Fruit fly (Drosophila melanogaster) whole organism, pupa: ENCODE data around the gene CG42460.
A peak's percentile ranks its signal among the peaks of the same experiment; 100 is the strongest.

Source experiments
- CG10348 ChIP-seq: fragments of 200-800 bp; sonication (Bioruptor generic); IDR thresholded peaks from 2 replicates; pipeline ENCODE4 v1.3.6; 2022; ENCODE audit warnings: missing biosample characterization, missing genetic modification characterization
- CG12605 ChIP-seq: fragments of 200-800 bp; sonication (Bioruptor generic); IDR thresholded peaks from 2 replicates; pipeline ENCODE4 v1.3.6; 2022; ENCODE audit warnings: missing biosample characterization, missing genetic modification characterization
- CG13204 ChIP-seq: fragments of 200-800 bp; sonication (Bioruptor generic); optimal IDR thresholded peaks from 2 replicates; lab custom pipeline; 2018; ENCODE audit warnings: missing biosample characterization, mild to moderate bottlenecking, missing genetic modification characterization, moderate library complexity
- CG14655 ChIP-seq: fragments of 200-800 bp; sonication (Bioruptor generic); optimal IDR thresholded peaks from 3 replicates; lab custom pipeline; 2017; ENCODE audit warnings: mild to moderate bottlenecking, missing biosample characterization, missing genetic modification reagents, missing genetic modification characterization
- CG15710 ChIP-seq: fragments of 200-800 bp; sonication (Bioruptor generic); optimal IDR thresholded peaks from 2 replicates; lab custom pipeline; 2018; ENCODE audit warnings: missing biosample characterization, mild to moderate bottlenecking, missing genetic modification characterization, moderate library complexity
- CG17806 ChIP-seq: fragments of 200-800 bp; sonication (Bioruptor generic); optimal IDR thresholded peaks from 2 replicates; lab custom pipeline; 2018; ENCODE audit warnings: missing biosample characterization, mild to moderate bottlenecking, missing genetic modification characterization, moderate library complexity
- CG32121 ChIP-seq: fragments of 200-800 bp; sonication (Bioruptor generic); IDR thresholded peaks from 2 replicates; pipeline ENCODE4 v1.3.6; 2022; ENCODE audit warnings: missing biosample characterization, missing genetic modification characterization
- CG34367 ChIP-seq: fragments of 200-800 bp; sonication (Bioruptor generic); optimal IDR thresholded peaks from 2 replicates; lab custom pipeline; 2018; ENCODE audit warnings: missing biosample characterization, mild to moderate bottlenecking, missing genetic modification characterization
- CG4496 ChIP-seq: fragments of 200-800 bp; sonication (Bioruptor generic); IDR thresholded peaks from 3 replicates; pipeline ENCODE4 v1.3.6; 2022; ENCODE audit warnings: missing biosample characterization, missing genetic modification characterization
- CG8159 ChIP-seq: fragments of 200-800 bp; sonication (Bioruptor generic); optimal IDR thresholded peaks from 3 replicates; lab custom pipeline; 2018; ENCODE audit warnings: missing biosample characterization, mild to moderate bottlenecking, missing genetic modification characterization, moderate library complexity
- CG8301 ChIP-seq: fragments of 200-800 bp; sonication (Bioruptor generic); optimal IDR thresholded peaks from 2 replicates; lab custom pipeline; 2018; ENCODE audit warnings: missing biosample characterization, mild to moderate bottlenecking, missing genetic modification characterization
- CG9948 ChIP-seq: fragments of 200-800 bp; sonication (Bioruptor generic); optimal IDR thresholded peaks from 2 replicates; lab custom pipeline; 2018; ENCODE audit warnings: missing biosample characterization, mild to moderate bottlenecking, missing genetic modification characterization, moderate library complexity
- D1 ChIP-seq: fragments of 200-800 bp; sonication (Bioruptor generic); optimal IDR thresholded peaks from 2 replicates; lab custom pipeline; 2018; ENCODE audit warnings: missing biosample characterization, mild to moderate bottlenecking, missing genetic modification characterization, moderate library complexity
- EcR ChIP-seq: fragments of 200-800 bp; sonication (Bioruptor generic); optimal IDR thresholded peaks from 3 replicates; lab custom pipeline; 2019; ENCODE audit warnings: missing biosample characterization, missing genetic modification characterization, mild to moderate bottlenecking, moderate library complexity, missing genetic modification reagents
- Ets98B ChIP-seq: fragments of 200-800 bp; sonication (Bioruptor generic); IDR thresholded peaks from 2 replicates; pipeline ENCODE4 v1.3.6; 2022; ENCODE audit warnings: missing biosample characterization, missing genetic modification characterization
- Pif1A ChIP-seq: fragments of 200-800 bp; sonication (Bioruptor generic); optimal IDR thresholded peaks from 3 replicates; lab custom pipeline; 2016; ENCODE audit warnings: missing biosample characterization, missing genetic modification characterization
- Pif1B ChIP-seq: fragments of 200-800 bp; sonication (Bioruptor generic); optimal IDR thresholded peaks from 3 replicates; lab custom pipeline; 2016; ENCODE audit warnings: missing biosample characterization, missing genetic modification characterization
- Snoo ChIP-seq: fragments of 200-800 bp; sonication (Bioruptor generic); optimal IDR thresholded peaks from 3 replicates; lab custom pipeline; 2017; ENCODE audit warnings: missing biosample characterization, mild to moderate bottlenecking, missing genetic modification characterization, inconsistent platforms
- fd96Ca ChIP-seq: fragments of 200-800 bp; sonication (Bioruptor generic); IDR thresholded peaks from 3 replicates; pipeline ENCODE4 v1.3.6; 2022; ENCODE audit warnings: missing biosample characterization, missing genetic modification characterization
- gl ChIP-seq: fragments of 200-800 bp; sonication (Bioruptor generic); optimal IDR thresholded peaks from 2 replicates; lab custom pipeline; 2018; ENCODE audit warnings: missing biosample characterization, mild to moderate bottlenecking, missing genetic modification characterization
- rn ChIP-seq: fragments of 200-800 bp; sonication (Bioruptor generic); IDR thresholded peaks from 2 replicates; pipeline ENCODE4 v1.3.6; 2022; ENCODE audit warnings: missing biosample characterization, missing genetic modification characterization

Gene CG42460

dm6 chr2L:3407722-3408121, 19.4 kb upstream of the CG42460 start:
- TF ChIP-seq CG8159 (tag; lab: Kevin White, UChicago) = no peak
- TF ChIP-seq Ets98B (GFP tag; lab: Robert Waterston, UW) = no peak
- TF ChIP-seq CG15710 (tag; lab: Kevin White, UChicago) = no peak
- no peak for TF ChIP-seq CG9948 (tag; lab: Kevin White, UChicago)
- no peak for TF ChIP-seq fd96Ca
- TF ChIP-seq CG32121 (GFP tag; lab: Robert Waterston, UW) = no peak
- TF ChIP-seq Snoo (tag; lab: Kevin White, UChicago) = no peak
- TF ChIP-seq, all 21 proteins: peak for 0

dm6 chr2L:3397594-3398073, 9.3 kb upstream of the CG42460 start, which contains the start of gene CG34175:
Gene CG34175, plus strand, starts transcription at chr2L:3398023.
- TF ChIP-seq rn (GFP tag; lab: Robert Waterston, UW) (no peak), Pif1A (GFP tag; lab: Kevin White, UChicago) (no peak), CG10348 (no peak), Snoo (tag; lab: Kevin White, UChicago) (no peak), CG8159 (tag; lab: Kevin White, UChicago) (no peak), CG12605 (GFP tag; lab: Robert Waterston, UW) (no peak), CG32121 (GFP tag; lab: Robert Waterston, UW) (no peak), CG34367 (tag; lab: Kevin White, UChicago) (no peak), CG4496 (no peak), Ets98B (GFP tag; lab: Robert Waterston, UW) (no peak), CG9948 (tag; lab: Kevin White, UChicago) (no peak)
- TF ChIP-seq, all 21 proteins: peak for 0

dm6 chr2L:3387643-3388042, 653 bp downstream of the CG42460 start, which contains the start of gene Sfp23F:
Gene Sfp23F, minus strand, starts transcription at chr2L:3387743.
- no peak for TF ChIP-seq Ets98B (GFP tag; lab: Robert Waterston, UW)
- TF ChIP-seq CG8159 (tag; lab: Kevin White, UChicago) = no peak
- no peak for TF ChIP-seq CG14655 (GFP tag; lab: Kevin White, UChicago)
- no peak for TF ChIP-seq CG32121 (GFP tag; lab: Robert Waterston, UW)
- no peak for TF ChIP-seq fd96Ca
- TF ChIP-seq Pif1A (GFP tag; lab: Kevin White, UChicago) = no peak
- TF ChIP-seq CG15710 (tag; lab: Kevin White, UChicago) = no peak

- TF ChIP-seq fd96Ca = peak; percentile 76
- TF ChIP-seq CG17806 (tag; lab: Kevin White, UChicago) = peak; percentile 59
- peak; percentile 42 for TF ChIP-seq Ets98B (GFP tag; lab: Robert Waterston, UW)
- no peak for TF ChIP-seq EcR (GFP tag; lab: Kevin White, UChicago)
- peak; percentile 65 for TF ChIP-seq CG14655 (GFP tag; lab: Kevin White, UChicago)
- no peak for TF ChIP-seq gl (tag; lab: Kevin White, UChicago)
- no peak for TF ChIP-seq D1 (tag; lab: Kevin White, UChicago)
- peak; percentile 61 for TF ChIP-seq CG15710 (tag; lab: Kevin White, UChicago)
- no peak for TF ChIP-seq Pif1B
- peak; percentile 56; the same call in 1 of the 2 replicates for TF ChIP-seq CG32121 (GFP tag; lab: Robert Waterston, UW)
- TF ChIP-seq CG8301 (tag; lab: Kevin White, UChicago) = peak; percentile 59
- TF ChIP-seq CG9948 (tag; lab: Kevin White, UChicago) = peak; percentile 62
- no peak for TF ChIP-seq CG13204
- no peak for TF ChIP-seq CG12605 (GFP tag; lab: Robert Waterston, UW)
- peak; percentile 62 for TF ChIP-seq rn (GFP tag; lab: Robert Waterston, UW)
- no peak for TF ChIP-seq Snoo (tag; lab: Kevin White, UChicago)
- TF ChIP-seq CG4496 = peak; percentile 67
- TF ChIP-seq Pif1A (GFP tag; lab: Kevin White, UChicago) = peak; percentile 54
- TF ChIP-seq CG10348 = 0 out of 2 replicates have a peak, but pooled peaks have one; percentile 14
- TF ChIP-seq CG8159 (tag; lab: Kevin White, UChicago) = peak; percentile 67
- peak; percentile 35 for TF ChIP-seq CG34367 (tag; lab: Kevin White, UChicago)
Observed at dm6 chr2L:3376684-3377086, 11.6 kb downstream of the CG42460 start, which contains the start of the genes CG9662 and Ptpa. Gene CG9662, minus strand, starts transcription at chr2L:3376737. Gene Ptpa, plus strand, starts transcription at chr2L:3377002.

dm6 chr2L:3375611-3376010, 12.7 kb downstream of the CG42460 start, which contains the start of gene CG15412:
Gene CG15412, minus strand, starts transcription at chr2L:3375711.
- TF ChIP-seq Ets98B (GFP tag; lab: Robert Waterston, UW) (no peak), rn (GFP tag; lab: Robert Waterston, UW) (no peak), D1 (tag; lab: Kevin White, UChicago) (no peak), Pif1A (GFP tag; lab: Kevin White, UChicago) (no peak), CG10348 (no peak), CG8159 (tag; lab: Kevin White, UChicago) (no peak), CG8301 (tag; lab: Kevin White, UChicago) (no peak), CG32121 (GFP tag; lab: Robert Waterston, UW) (no peak), Snoo (tag; lab: Kevin White, UChicago) (no peak), EcR (GFP tag; lab: Kevin White, UChicago) (no peak), CG13204 (no peak)

dm6 chr2L:3373242-3373641, 15.1 kb downstream of the CG42460 start, which contains the start of gene GramD1B:
Gene GramD1B, minus strand, starts transcription at chr2L:3373372.
- no peak for TF ChIP-seq CG13204
- TF ChIP-seq Ets98B (GFP tag; lab: Robert Waterston, UW) = no peak
- no peak for TF ChIP-seq CG32121 (GFP tag; lab: Robert Waterston, UW)
- no peak for TF ChIP-seq EcR (GFP tag; lab: Kevin White, UChicago)
- no peak for TF ChIP-seq CG14655 (GFP tag; lab: Kevin White, UChicago)
- TF ChIP-seq D1 (tag; lab: Kevin White, UChicago) = no peak
- TF ChIP-seq rn (GFP tag; lab: Robert Waterston, UW) = no peak
- no peak for TF ChIP-seq CG10348
- no peak for TF ChIP-seq CG4496
- TF ChIP-seq fd96Ca = no peak
- TF ChIP-seq CG8301 (tag; lab: Kevin White, UChicago) = no peak
- no peak for TF ChIP-seq Pif1B
- TF ChIP-seq CG12605 (GFP tag; lab: Robert Waterston, UW) = no peak
- no peak for TF ChIP-seq CG9948 (tag; lab: Kevin White, UChicago)
- no peak for TF ChIP-seq CG34367 (tag; lab: Kevin White, UChicago)
- no peak for TF ChIP-seq CG17806 (tag; lab: Kevin White, UChicago)
- no peak for TF ChIP-seq gl (tag; lab: Kevin White, UChicago)
- TF ChIP-seq CG15710 (tag; lab: Kevin White, UChicago) = no peak
- no peak for TF ChIP-seq Pif1A (GFP tag; lab: Kevin White, UChicago)
- TF ChIP-seq CG8159 (tag; lab: Kevin White, UChicago) = no peak
